Worm (Caenorhabditis elegans) whole organism, L2 larva: ENCODE data around the gene C52E2.5.
"Not testable (repeated sequence)": the region's sequence is repeated elsewhere in the genome, so short reads cannot be mapped to it uniquely, and the experiment has no call there.

Experiments used
- nhr-12 ChIP-seq: fragments of 150-350 bp; optimal IDR thresholded peaks from 2 replicates; lab custom pipeline; 2014; ENCODE audit warnings: missing biosample characterization, missing genetic modification characterization
- unc-39 ChIP-seq: fragments of 150-350 bp; optimal IDR thresholded peaks from 2 replicates; lab custom pipeline; 2014; ENCODE audit warnings: missing biosample characterization, missing genetic modification characterization

DNA sequence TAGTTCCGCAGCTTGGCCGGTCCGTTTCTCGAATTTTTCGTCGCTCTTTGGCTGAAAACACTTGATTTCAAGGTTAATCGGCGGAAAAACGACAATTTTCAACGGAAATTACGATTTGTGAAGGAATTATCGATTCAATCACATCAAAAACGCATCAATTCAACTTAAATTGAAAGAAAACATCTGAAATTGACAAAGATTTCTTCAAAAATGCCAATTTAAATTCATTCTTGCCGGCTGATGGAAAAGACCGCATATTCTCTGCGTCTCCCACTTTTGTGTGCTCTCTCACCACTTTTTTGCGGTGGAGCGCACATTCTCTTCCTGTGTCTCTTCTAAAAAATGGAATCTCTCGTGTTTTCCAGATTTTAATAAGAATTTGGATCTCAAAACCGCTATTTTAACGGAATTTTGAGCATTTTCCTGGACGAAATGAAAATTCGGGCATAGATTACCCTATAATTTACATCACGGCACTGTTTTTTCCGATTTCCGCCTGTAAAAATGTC lies 18.6 kb upstream of the C52E2.5 start, which contains the start of gene C16C4.18:
- not testable (repeated sequence) for TF ChIP-seq nhr-12, unc-39 (tag; lab: Kevin White, UChicago)
